Worm (Caenorhabditis elegans) whole organism, mixed stage, embryonic: ENCODE measurements around the gene ccz-1.

ENCODE experiments used
- M03D4.4 ChIP-seq: sonication (generic microtip); optimal IDR thresholded peaks from 2 replicates; lab custom pipeline; 2017; ENCODE audit warnings: mild to moderate bottlenecking, missing genetic modification characterization, missing compliant biosample characterization
- drap-1 ChIP-seq: fragments of 200-800 bp; sonication (Bioruptor generic); optimal IDR thresholded peaks from 3 replicates; lab custom pipeline; 2018; ENCODE audit warnings: mild to moderate bottlenecking, missing genetic modification characterization, missing compliant biosample characterization
- elt-1 ChIP-seq: sonication (generic microtip); optimal IDR thresholded peaks from 2 replicates; lab custom pipeline; 2017; ENCODE audit warnings: missing genetic modification characterization, mild to moderate bottlenecking, missing compliant biosample characterization, antibody characterized with exemption, moderate library complexity, borderline replicate concordance; ENCODE audit not compliant: insufficient read depth
- elt-3 ChIP-seq: fragments of 150-350 bp; optimal IDR thresholded peaks from 2 replicates; lab custom pipeline; 2014; ENCODE audit warnings: missing biosample characterization, missing genetic modification characterization
- nhr-12 ChIP-seq: fragments of 150-350 bp; optimal IDR thresholded peaks from 2 replicates; lab custom pipeline; 2014; ENCODE audit warnings: missing biosample characterization, missing genetic modification characterization
- nhr-237 ChIP-seq: fragments of 150-350 bp; optimal IDR thresholded peaks from 2 replicates; lab custom pipeline; 2014; ENCODE audit warnings: missing biosample characterization, missing genetic modification characterization
- nhr-28 ChIP-seq: fragments of 150-350 bp; optimal IDR thresholded peaks from 2 replicates; lab custom pipeline; 2014; ENCODE audit warnings: missing biosample characterization, missing genetic modification characterization
- pha-4 ChIP-seq: fragments of 150-350 bp; optimal IDR thresholded peaks from 2 replicates; lab custom pipeline; 2018; ENCODE audit warnings: missing biosample characterization, missing genetic modification reagents, missing genetic modification characterization
- sptf-1 ChIP-seq: sonication (generic microtip); optimal IDR thresholded peaks from 2 replicates; lab custom pipeline; 2017; ENCODE audit warnings: mild to moderate bottlenecking, missing genetic modification characterization, moderate library complexity, missing compliant biosample characterization
- unc-62 ChIP-seq: fragments of 150-350 bp; optimal IDR thresholded peaks from 2 replicates; lab custom pipeline; 2014; ENCODE audit warnings: missing biosample characterization, missing genetic modification reagents, missing genetic modification characterization
- ztf-11 ChIP-seq: fragments of 150-350 bp; optimal IDR thresholded peaks from 2 replicates; lab custom pipeline; 2014; ENCODE audit warnings: missing biosample characterization, missing genetic modification characterization

ce11 chrV:13716531-13716930 is 37.9 kb downstream of the ccz-1 start, which contains the start of gene T01D3.6:
- TF ChIP-seq nhr-12 (tag; lab: Kevin White, UChicago) = no peak
- no peak for TF ChIP-seq elt-3 (tag; lab: Kevin White, UChicago)
- TF ChIP-seq drap-1 (GFP tag; lab: Kevin White, UChicago) = no peak
- no peak for TF ChIP-seq ztf-11
- TF ChIP-seq sptf-1 (tag; lab: Kevin White, UChicago) = no peak
- no peak for TF ChIP-seq nhr-237
- TF ChIP-seq nhr-28 (tag; lab: Kevin White, UChicago) = no peak
- no peak for TF ChIP-seq M03D4.4 (tag; lab: Kevin White, UChicago)
- TF ChIP-seq unc-62 = no peak
- no peak for TF ChIP-seq pha-4 (tag; lab: Kevin White, UChicago)
- no peak for TF ChIP-seq elt-1 (tag; lab: Kevin White, UChicago)
